Fruit fly (Drosophila melanogaster) whole organism, embryonic: Measurements from ENCODE around the gene CG1074.

ENCODE experiments used
- Ada2b ChIP-seq: fragments of 200-800 bp; sonication (Bioruptor generic); IDR thresholded peaks from 2 replicates; pipeline ENCODE4 v1.3.6; 2022; ENCODE audit warnings: missing biosample characterization, missing genetic modification characterization
- BEAF-32 ChIP-seq: fragments of 200-800 bp; sonication (Bioruptor generic); optimal IDR thresholded peaks from 3 replicates; lab custom pipeline; 2017; ENCODE audit warnings: missing biosample characterization, missing genetic modification characterization, mild to moderate bottlenecking, moderate library complexity, missing genetic modification reagents
- BtbVII ChIP-seq: fragments of 200-800 bp; sonication (Bioruptor generic); optimal IDR thresholded peaks from 3 replicates; lab custom pipeline; 2017; ENCODE audit warnings: missing biosample characterization, mild to moderate bottlenecking, missing genetic modification characterization
- CG10147 ChIP-seq: fragments of 200-800 bp; sonication (Bioruptor generic); optimal IDR thresholded peaks from 2 replicates; lab custom pipeline; 2019; ENCODE audit warnings: missing biosample characterization, mild to moderate bottlenecking, missing genetic modification characterization, moderate library complexity
- CG10209 ChIP-seq: fragments of 200-800 bp; sonication (Bioruptor generic); optimal IDR thresholded peaks from 3 replicates; lab custom pipeline; 2017; ENCODE audit warnings: missing biosample characterization, mild to moderate bottlenecking, missing genetic modification characterization, missing genetic modification reagents
- CG10267 ChIP-seq: fragments of 200-800 bp; sonication (Bioruptor generic); optimal IDR thresholded peaks from 2 replicates; lab custom pipeline; 2018; ENCODE audit warnings: missing biosample characterization, mild to moderate bottlenecking, missing genetic modification characterization, moderate library complexity
- CG10431 ChIP-seq: fragments of 200-800 bp; sonication (Bioruptor generic); optimal IDR thresholded peaks from 3 replicates; lab custom pipeline; 2018; ENCODE audit warnings: missing biosample characterization, mild to moderate bottlenecking, missing genetic modification characterization
- CG10462 ChIP-seq: fragments of 200-800 bp; sonication (Bioruptor generic); optimal IDR thresholded peaks from 2 replicates; lab custom pipeline; 2016; ENCODE audit warnings: missing biosample characterization, missing genetic modification characterization
- CG13424 ChIP-seq: fragments of 200-800 bp; sonication (Bioruptor generic); optimal IDR thresholded peaks from 2 replicates; lab custom pipeline; 2019; ENCODE audit warnings: missing biosample characterization, mild to moderate bottlenecking, missing genetic modification characterization, moderate library complexity
- CG13624 ChIP-seq: fragments of 200-800 bp; sonication (Bioruptor generic); optimal IDR thresholded peaks from 2 replicates; lab custom pipeline; 2016; ENCODE audit warnings: missing biosample characterization, missing genetic modification characterization
- CG13894 ChIP-seq: fragments of 200-800 bp; sonication (Bioruptor generic); optimal IDR thresholded peaks from 3 replicates; lab custom pipeline; 2018; ENCODE audit warnings: missing biosample characterization, mild to moderate bottlenecking, missing genetic modification characterization, moderate library complexity
- CG15011 ChIP-seq: fragments of 200-800 bp; sonication (Bioruptor generic); optimal IDR thresholded peaks from 3 replicates; lab custom pipeline; 2018; ENCODE audit warnings: missing biosample characterization, mild to moderate bottlenecking, missing genetic modification characterization
- CG1647 ChIP-seq: fragments of 200-800 bp; sonication (Bioruptor generic); optimal IDR thresholded peaks from 3 replicates; lab custom pipeline; 2016; ENCODE audit warnings: missing biosample characterization, missing genetic modification characterization
- CG18619 ChIP-seq: fragments of 200-800 bp; sonication (Bioruptor generic); optimal IDR thresholded peaks from 3 replicates; lab custom pipeline; 2017; ENCODE audit warnings: missing biosample characterization, mild to moderate bottlenecking, missing genetic modification characterization
- CG2202 ChIP-seq: fragments of 200-800 bp; sonication (Bioruptor generic); optimal IDR thresholded peaks from 2 replicates; lab custom pipeline; 2018; ENCODE audit warnings: missing biosample characterization, mild to moderate bottlenecking, missing genetic modification characterization
- CG32532 ChIP-seq: fragments of 200-800 bp; sonication (Bioruptor generic); IDR thresholded peaks from 2 replicates; pipeline ENCODE4 v1.3.6; 2022; ENCODE audit warnings: missing biosample characterization, missing genetic modification characterization
- CG43689 ChIP-seq: fragments of 200-800 bp; sonication (Bioruptor generic); IDR thresholded peaks from 2 replicates; pipeline ENCODE4 v1.3.6; 2022; ENCODE audit warnings: missing biosample characterization, missing genetic modification characterization
- CG4404 ChIP-seq: fragments of 200-800 bp; sonication (Bioruptor generic); IDR thresholded peaks from 2 replicates; pipeline ENCODE4 v1.3.6; 2022; ENCODE audit warnings: missing biosample characterization, missing genetic modification characterization
- CG4707 ChIP-seq: fragments of 200-800 bp; sonication (Bioruptor generic); optimal IDR thresholded peaks from 2 replicates; lab custom pipeline; 2018; ENCODE audit warnings: missing biosample characterization, mild to moderate bottlenecking, missing genetic modification characterization, moderate library complexity
- CG7987 ChIP-seq: fragments of 200-800 bp; sonication (Bioruptor generic); optimal IDR thresholded peaks from 2 replicates; lab custom pipeline; 2018; ENCODE audit warnings: missing biosample characterization, mild to moderate bottlenecking, missing genetic modification characterization, moderate library complexity
- D19B ChIP-seq: fragments of 200-800 bp; sonication (Bioruptor generic); optimal IDR thresholded peaks from 2 replicates; lab custom pipeline; 2017; ENCODE audit warnings: missing biosample characterization, mild to moderate bottlenecking, missing genetic modification characterization
- Dad ChIP-seq: fragments of 200-800 bp; sonication (Bioruptor generic); optimal IDR thresholded peaks from 3 replicates; lab custom pipeline; 2016; ENCODE audit warnings: missing biosample characterization, missing genetic modification characterization
- Eip74EF ChIP-seq, 2 experiments: fragments of 200-800 bp in 1 of 2; fragments of >200 bp in 1 of 2; sonication (Bioruptor generic) in 1 of 2; optimal IDR thresholded peaks; 2 replicates each; lab custom pipeline; 2017 to 2019; ENCODE audit warnings: missing biosample characterization in 2 of 2, missing genetic modification characterization in 2 of 2, mild to moderate bottlenecking in 1 of 2, moderate library complexity in 1 of 2
- H2.0 ChIP-seq: fragments of 200-800 bp; sonication (Bioruptor generic); IDR thresholded peaks from 2 replicates; pipeline ENCODE4 v1.3.6; 2022; ENCODE audit warnings: missing biosample characterization, missing genetic modification characterization
- HLH3B ChIP-seq: fragments of 200-800 bp; sonication (Bioruptor generic); IDR thresholded peaks from 2 replicates; pipeline ENCODE4 v1.3.6; 2022; ENCODE audit warnings: missing biosample characterization, missing genetic modification characterization
- HLHmδ ChIP-seq: fragments of 200-800 bp; sonication (Bioruptor generic); optimal IDR thresholded peaks from 2 replicates; lab custom pipeline; 2018; ENCODE audit warnings: missing biosample characterization, mild to moderate bottlenecking, missing genetic modification characterization, moderate library complexity
- Hmx ChIP-seq: fragments of 200-800 bp; sonication (Bioruptor generic); optimal IDR thresholded peaks from 2 replicates; lab custom pipeline; 2016; ENCODE audit warnings: missing biosample characterization, missing genetic modification characterization
- NfI ChIP-seq: fragments of 200-800 bp; sonication (Bioruptor generic); optimal IDR thresholded peaks from 3 replicates; lab custom pipeline; 2018; ENCODE audit warnings: missing biosample characterization, mild to moderate bottlenecking, missing genetic modification characterization, moderate library complexity
- Pdp1 ChIP-seq, 2 experiments: fragments of 200-800 bp; sonication (Bioruptor generic); optimal IDR thresholded peaks; 3 replicates each; lab custom pipeline; 2016; ENCODE audit warnings: missing biosample characterization in 2 of 2, missing genetic modification characterization in 2 of 2, mild to moderate bottlenecking in 1 of 2, moderate library complexity in 1 of 2
- Sox100B ChIP-seq: fragments of 200-800 bp; sonication (Bioruptor generic); optimal IDR thresholded peaks from 3 replicates; lab custom pipeline; 2018; ENCODE audit warnings: missing biosample characterization, mild to moderate bottlenecking, missing genetic modification characterization
- Sry-β ChIP-seq: fragments of 200-800 bp; sonication (Bioruptor generic); optimal IDR thresholded peaks from 2 replicates; lab custom pipeline; 2018; ENCODE audit warnings: missing biosample characterization, mild to moderate bottlenecking, missing genetic modification characterization, moderate library complexity
- Sry-δ ChIP-seq: fragments of 200-800 bp; sonication (Bioruptor generic); optimal IDR thresholded peaks from 2 replicates; lab custom pipeline; 2016; ENCODE audit warnings: missing biosample characterization, missing genetic modification characterization
- Ssrp ChIP-seq: fragments of 200-800 bp; sonication (Bioruptor generic); optimal IDR thresholded peaks from 2 replicates; lab custom pipeline; 2018; ENCODE audit warnings: missing biosample characterization, mild to moderate bottlenecking, missing genetic modification characterization, moderate library complexity
- Taf1 ChIP-seq: fragments of 200-800 bp; sonication (Bioruptor generic); IDR thresholded peaks from 2 replicates; pipeline ENCODE4 v1.3.6; 2022; ENCODE audit warnings: missing biosample characterization, missing genetic modification characterization
- YL-1 ChIP-seq: fragments of 200-800 bp; sonication (Bioruptor generic); optimal IDR thresholded peaks from 3 replicates; lab custom pipeline; 2017; ENCODE audit warnings: missing biosample characterization, mild to moderate bottlenecking, missing genetic modification characterization
- aop ChIP-seq: fragments of 200-800 bp; sonication (Bioruptor generic); IDR thresholded peaks from 2 replicates; pipeline ENCODE4 v1.3.6; 2022; ENCODE audit warnings: missing biosample characterization, missing genetic modification characterization
- croc ChIP-seq: fragments of 200-800 bp; sonication (Bioruptor generic); conservative IDR thresholded peaks from 3 replicates; pipeline ENCODE4 v1.3.6; 2022; ENCODE audit warnings: missing biosample characterization, missing genetic modification characterization
- da ChIP-seq: fragments of 200-800 bp; sonication (Bioruptor generic); optimal IDR thresholded peaks from 2 replicates; lab custom pipeline; 2016; ENCODE audit warnings: missing biosample characterization, missing genetic modification characterization
- dmrt99B ChIP-seq: fragments of 200-800 bp; sonication (Bioruptor generic); optimal IDR thresholded peaks from 2 replicates; lab custom pipeline; 2018; ENCODE audit warnings: missing biosample characterization, mild to moderate bottlenecking, missing genetic modification characterization, moderate library complexity
- dpn ChIP-seq, 2 experiments: fragments of 200-800 bp; sonication (Bioruptor generic); optimal IDR thresholded peaks; 3 replicates each; lab custom pipeline; 2016; ENCODE audit warnings: missing biosample characterization in 2 of 2, missing genetic modification characterization in 2 of 2
- fd102C ChIP-seq: fragments of 200-800 bp; sonication (Bioruptor generic); optimal IDR thresholded peaks from 2 replicates; lab custom pipeline; 2018; ENCODE audit warnings: missing biosample characterization, mild to moderate bottlenecking, missing genetic modification characterization, moderate library complexity
- nerfin-1 ChIP-seq: fragments of 200-800 bp; sonication (Bioruptor generic); optimal IDR thresholded peaks from 3 replicates; lab custom pipeline; 2019; ENCODE audit warnings: missing biosample characterization, mild to moderate bottlenecking, missing genetic modification characterization, moderate library complexity
- nom ChIP-seq: fragments of 200-800 bp; sonication (Bioruptor generic); optimal IDR thresholded peaks from 2 replicates; lab custom pipeline; 2017; ENCODE audit warnings: missing biosample characterization, missing genetic modification characterization, mild to moderate bottlenecking, moderate library complexity, missing genetic modification reagents
- phol ChIP-seq: fragments of 200-800 bp; sonication (Bioruptor generic); optimal IDR thresholded peaks from 3 replicates; lab custom pipeline; 2018; ENCODE audit warnings: missing biosample characterization, mild to moderate bottlenecking, missing genetic modification characterization, moderate library complexity
- pita ChIP-seq: fragments of 200-800 bp; sonication (Bioruptor generic); optimal IDR thresholded peaks from 2 replicates; lab custom pipeline; 2017; ENCODE audit warnings: missing biosample characterization, mild to moderate bottlenecking, missing genetic modification characterization
- pnt ChIP-seq: fragments of 200-800 bp; sonication (Bioruptor generic); optimal IDR thresholded peaks from 3 replicates; lab custom pipeline; 2016; ENCODE audit warnings: missing biosample characterization, missing genetic modification characterization
- sim ChIP-seq: fragments of 200-800 bp; sonication (Bioruptor generic); IDR thresholded peaks from 2 replicates; pipeline ENCODE4 v1.3.6; 2022; ENCODE audit warnings: missing biosample characterization, missing genetic modification characterization

The CG1074 gene

DNA sequence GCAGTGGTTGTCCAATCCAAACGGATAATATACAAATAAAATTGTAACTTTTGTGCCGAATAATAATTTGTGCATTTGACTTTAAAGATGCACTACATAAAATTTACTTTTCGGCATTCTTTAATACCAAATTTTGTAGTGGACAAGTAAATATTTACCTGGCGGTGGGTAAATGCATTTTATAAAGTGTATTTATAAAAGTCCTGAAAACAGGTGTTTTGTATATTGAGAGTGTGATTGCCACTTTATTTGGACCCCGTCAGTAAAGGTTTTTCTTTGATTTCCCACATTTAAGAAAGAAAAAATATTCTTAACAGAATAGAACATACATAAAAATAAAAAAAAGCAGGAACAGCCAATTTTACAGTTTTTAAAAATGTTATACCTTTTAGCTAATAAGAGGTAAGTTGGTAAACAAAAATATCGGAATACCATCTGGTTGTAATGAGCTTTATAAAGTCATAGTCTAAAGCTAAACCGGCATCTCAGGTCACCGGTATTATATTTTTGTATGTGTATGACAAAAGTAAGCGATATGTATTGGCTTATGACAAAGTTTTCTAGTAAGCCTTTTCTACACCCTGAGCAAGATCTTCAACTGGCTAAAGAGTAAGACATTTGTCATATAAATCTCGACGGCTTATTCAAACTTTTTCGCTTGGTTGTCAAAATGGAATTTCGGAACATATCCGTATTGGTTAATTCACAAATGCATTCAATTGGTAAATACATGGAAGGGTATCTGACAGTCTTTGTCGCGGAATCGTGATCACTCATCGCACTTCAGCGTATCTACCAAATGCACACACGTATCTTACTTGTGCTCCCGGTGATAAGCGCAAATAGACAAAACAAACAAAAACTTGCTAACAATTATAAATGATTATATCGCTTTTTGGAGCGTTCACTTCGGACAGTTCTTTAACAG is 38.8 kb upstream of the CG1074 start (continued):
- TF ChIP-seq aop (GFP tag; lab: Robert Waterston, UW) (no peak), BtbVII (GFP tag; lab: Kevin White, UChicago) (peak; percentile 84), CG13624 (GFP tag; lab: Kevin White, UChicago) (peak; percentile 93), CG32532 (peak; percentile 86), CG10431 (GFP tag; lab: Kevin White, UChicago) (peak; percentile 18), Sry-δ (GFP tag; lab: Kevin White, UChicago) (peak; percentile 65), sim (peak; percentile 26; the same call in 1 of the 2 replicates), dmrt99B (tag; lab: Kevin White, UChicago) (peak; percentile 91), pnt (GFP tag; lab: Kevin White, UChicago) (peak; percentile 71), CG18619 (GFP tag; lab: Kevin White, UChicago) (peak; percentile 82), phol (tag; lab: Kevin White, UChicago) (peak; percentile 86), da (GFP tag; lab: Kevin White, UChicago) (peak; percentile 45), Taf1 (peak; percentile 70; the same call in 1 of the 2 replicates), HLHmδ (GFP tag; lab: Kevin White, UChicago) (no peak), H2.0 (peak; percentile 82), nerfin-1 (tag; lab: Kevin White, UChicago) (peak; percentile 76), Sox100B (GFP tag; lab: Kevin White, UChicago) (peak; percentile 82), CG13894 (peak; percentile 68), Dad (GFP tag; lab: Kevin White, UChicago) (peak; percentile 82), CG2202 (peak; percentile 54), nom (GFP tag; lab: Kevin White, UChicago) (no peak), CG7987 (GFP tag; lab: Kevin White, UChicago) (peak; percentile 68), BEAF-32 (GFP tag; lab: Kevin White, UChicago) (peak; percentile 14), Sry-β (GFP tag; lab: Kevin White, UChicago) (peak; percentile 70), dpn (GFP tag; optimal IDR thresholded peaks at IDR 0.05; lab: Kevin White, UChicago) (peak; percentile 86 to 91), CG1647 (GFP tag; lab: Kevin White, UChicago) (peak; percentile 82), D19B (GFP tag; lab: Kevin White, UChicago) (peak; percentile 69), Ada2b (GFP tag; lab: Robert Waterston, UW) (peak; percentile 86), CG4707 (GFP tag; lab: Kevin White, UChicago) (peak; percentile 52), CG10147 (GFP tag; lab: Kevin White, UChicago) (peak; percentile 89), CG43689 (GFP tag; lab: Robert Waterston, UW) (peak; percentile 70), Hmx (GFP tag; lab: Kevin White, UChicago) (peak; percentile 18), NfI (peak; percentile 90), pita (no peak), CG10267 (tag; lab: Kevin White, UChicago) (peak; percentile 77), CG10209 (GFP tag; lab: Kevin White, UChicago) (peak; percentile 88), croc (GFP tag; lab: Robert Waterston, UW) (peak; percentile 41; the same call in 1 of the 3 replicates), HLH3B (GFP tag; lab: Robert Waterston, UW) (peak; percentile 87), CG10462 (GFP tag; lab: Kevin White, UChicago) (peak; percentile 44), CG15011 (peak; percentile 81), CG4404 (GFP tag; lab: Robert Waterston, UW) (peak; percentile 46; the same call in 1 of the 2 replicates), CG13424 (tag; lab: Kevin White, UChicago) (peak; percentile 84), Eip74EF (GFP tag; optimal IDR thresholded peaks at IDR 0.05; lab: Kevin White, UChicago) (peak in 1 of 2 experiments; percentile 85), Pdp1 (GFP tag; optimal IDR thresholded peaks at IDR 0.05; lab: Kevin White, UChicago) (peak; percentile 87 to 88), YL-1 (GFP tag; lab: Kevin White, UChicago) (no peak), Ssrp (tag; lab: Kevin White, UChicago) (peak; percentile 76), fd102C (GFP tag; lab: Kevin White, UChicago) (no peak)
